Fruit fly (Drosophila melanogaster): ENCODE data around the gene btl.

Gene btl

DNA sequence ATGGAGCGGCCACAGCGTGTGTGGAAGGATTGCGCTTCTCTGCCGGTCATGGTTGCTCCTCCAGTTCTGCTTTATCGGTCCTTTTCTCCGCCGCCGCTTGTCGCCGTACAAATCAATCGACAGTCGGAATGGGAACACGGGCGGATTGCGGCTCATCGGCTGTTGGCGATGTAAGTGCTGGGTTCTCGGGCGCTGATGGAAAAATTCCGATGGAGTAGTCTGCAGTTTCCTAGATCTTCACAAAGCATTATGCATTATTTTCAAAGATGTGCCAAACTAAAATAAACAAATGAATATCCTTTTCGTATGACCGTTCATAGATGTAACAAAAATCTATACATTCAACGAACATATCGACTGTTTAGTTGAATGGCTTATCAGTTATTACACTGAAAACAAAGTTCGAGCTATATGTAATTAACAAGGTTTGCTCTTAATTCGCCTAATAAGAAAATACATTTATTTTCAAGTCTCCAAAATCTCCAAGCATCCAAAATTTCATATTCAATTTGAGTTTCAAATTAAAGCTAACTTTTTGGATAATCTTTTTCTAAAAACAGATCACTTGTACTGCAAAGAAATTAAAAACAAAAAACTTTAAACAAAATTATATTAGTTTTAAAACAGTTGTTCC is 25.8 kb upstream of the btl start, which contains the start of gene Neurl4 (continued):
- TF ChIP-seq Sox102F (GFP tag; optimal IDR thresholded peaks at IDR 0.05): no peak
- TF ChIP-seq dati (GFP tag; IDR thresholded peaks at IDR 0.05): no peak
- peak; percentile 49 for TF ChIP-seq tin (GFP tag; optimal IDR thresholded peaks at IDR 0.05)
- peak; percentile 29 for TF ChIP-seq zfh2 (GFP tag; optimal IDR thresholded peaks at IDR 0.05)
- TF ChIP-seq peb (GFP tag; IDR thresholded peaks at IDR 0.05): no peak; the same call in 1 of the 2 replicates
- TF ChIP-seq luna (GFP tag; optimal IDR thresholded peaks at IDR 0.05): no peak
- TF ChIP-seq CG2120 (GFP tag; optimal IDR thresholded peaks at IDR 0.05): peak; percentile 84
- TF ChIP-seq CG2678 (tag; optimal IDR thresholded peaks at IDR 0.05): no peak
- TF ChIP-seq croc (GFP tag; conservative IDR thresholded peaks at IDR 0.05): no peak
- TF ChIP-seq Meics (GFP tag; optimal IDR thresholded peaks at IDR 0.05): no peak
- peak; percentile 20 for TF ChIP-seq CG17912 (GFP tag; optimal IDR thresholded peaks at IDR 0.05)
- no peak for TF ChIP-seq ind (GFP tag; optimal IDR thresholded peaks at IDR 0.05)
- peak; percentile 75 for TF ChIP-seq Oli (tag; optimal IDR thresholded peaks at IDR 0.05)
- TF ChIP-seq ro (GFP tag; IDR thresholded peaks at IDR 0.05): 0 out of 2 replicates have a peak, but pooled peaks have one; percentile 7
- TF ChIP-seq NfI (GFP tag; optimal IDR thresholded peaks at IDR 0.05): no peak
- no peak for TF ChIP-seq NK7.1 (GFP tag; optimal IDR thresholded peaks at IDR 0.05)
- TF ChIP-seq CG5180 (GFP tag; optimal IDR thresholded peaks at IDR 0.05): no peak
- no peak for TF ChIP-seq HLHmδ (GFP tag; optimal IDR thresholded peaks at IDR 0.05)
- TF ChIP-seq CG12769 (tag; optimal IDR thresholded peaks at IDR 0.05): no peak
- TF ChIP-seq sd (tag; optimal IDR thresholded peaks at IDR 0.05): no peak
- TF ChIP-seq CG32532 (GFP tag; IDR thresholded peaks at IDR 0.05): peak; percentile 57; the same call in 1 of the 2 replicates
- TF ChIP-seq CG6854 (GFP tag; optimal IDR thresholded peaks at IDR 0.05): no peak
- TF ChIP-seq danr (GFP tag; IDR thresholded peaks at IDR 0.05): 0 out of 2 replicates have a peak, but pooled peaks have one; percentile 28
- TF ChIP-seq CG4282 (GFP tag; optimal IDR thresholded peaks at IDR 0.05): no peak
- TF ChIP-seq CG10209 (GFP tag; optimal IDR thresholded peaks at IDR 0.05): no peak
- no peak for TF ChIP-seq CG15073 (GFP tag; optimal IDR thresholded peaks at IDR 0.05)
- no peak for TF ChIP-seq Sox100B (GFP tag; optimal IDR thresholded peaks at IDR 0.05)
- peak; percentile 43; the same call in 1 of the 2 replicates for TF ChIP-seq wor (GFP tag; IDR thresholded peaks at IDR 0.05)
- no peak for TF ChIP-seq insv (GFP tag; optimal IDR thresholded peaks at IDR 0.05)
- TF ChIP-seq tll (GFP tag; optimal IDR thresholded peaks at IDR 0.05): no peak
- TF ChIP-seq Dek (tag; optimal IDR thresholded peaks at IDR 0.05): peak; percentile 60
- TF ChIP-seq zen (tag; optimal IDR thresholded peaks at IDR 0.05): peak; percentile 69
- TF ChIP-seq sc (optimal IDR thresholded peaks at IDR 0.05): no peak
- peak; percentile 22 for TF ChIP-seq sc (GFP tag; optimal IDR thresholded peaks at IDR 0.05)
- TF ChIP-seq Kr (GFP tag; optimal IDR thresholded peaks at IDR 0.05): no peak
- peak; percentile 50 for TF ChIP-seq CG8089 (GFP tag; optimal IDR thresholded peaks at IDR 0.05)
- no peak for TF ChIP-seq CG34224 (GFP tag; IDR thresholded peaks at IDR 0.05; ENCODE audit: partially characterized antibody)
- 0 out of 2 replicates have a peak, but pooled peaks have one; percentile 4 for TF ChIP-seq NFAT (GFP tag; IDR thresholded peaks at IDR 0.05)
- TF ChIP-seq nerfin-2 (GFP tag; IDR thresholded peaks at IDR 0.05; ENCODE audit: partially characterized antibody): no peak
- no peak for TF ChIP-seq tio (GFP tag; optimal IDR thresholded peaks at IDR 0.05)
- TF ChIP-seq CG31441 (GFP tag; IDR thresholded peaks at IDR 0.05): peak; percentile 90
- TF ChIP-seq CG11696 (GFP tag; IDR thresholded peaks at IDR 0.05): peak; percentile 38; the same call in 1 of the 2 replicates
- TF ChIP-seq CG18764 (GFP tag; optimal IDR thresholded peaks at IDR 0.05): no peak
- TF ChIP-seq CG18011 (GFP tag; optimal IDR thresholded peaks at IDR 0.05): no peak
- TF ChIP-seq CG17359 (tag; optimal IDR thresholded peaks at IDR 0.05): peak; percentile 78
- peak; percentile 31 for TF ChIP-seq YL-1 (GFP tag; optimal IDR thresholded peaks at IDR 0.05)
- no peak for TF ChIP-seq odd (GFP tag; optimal IDR thresholded peaks at IDR 0.05)
- no peak for TF ChIP-seq dmrt99B (tag; optimal IDR thresholded peaks at IDR 0.05)
- TF ChIP-seq CG3407 (GFP tag; optimal IDR thresholded peaks at IDR 0.05): peak; percentile 8
